Worm (Caenorhabditis elegans) whole organism, L1 larva: ENCODE measurements around the gene tra-2.

Source experiments
- lin-39 ChIP-seq: fragments of 150-350 bp; optimal IDR thresholded peaks from 2 replicates; lab custom pipeline; 2014; ENCODE audit warnings: missing biosample characterization, missing genetic modification reagents, missing genetic modification characterization
- nhr-76 ChIP-seq: sonication (generic microtip); optimal IDR thresholded peaks from 2 replicates; lab custom pipeline; 2017; ENCODE audit warnings: missing biosample characterization, missing genetic modification characterization

DNA sequence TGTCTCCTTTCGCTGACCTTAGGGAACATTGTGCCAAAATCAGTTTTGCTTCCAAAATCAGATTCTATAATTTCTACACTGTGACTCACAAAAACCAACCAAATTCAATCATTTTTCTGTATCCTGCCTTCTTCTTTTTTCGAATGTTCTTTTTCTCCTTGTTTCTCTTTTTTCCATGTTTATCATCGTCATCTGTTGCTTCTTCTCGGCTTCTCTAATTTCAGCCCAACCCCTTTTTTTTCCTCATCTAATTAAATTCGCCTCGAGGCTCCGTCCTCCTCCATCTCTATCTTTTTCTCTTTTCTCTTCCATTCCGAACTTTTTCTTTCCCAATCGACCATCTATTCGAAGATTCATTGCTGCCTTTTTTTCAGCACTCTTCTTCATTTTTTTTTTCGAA, 29.2 kb upstream of the tra-2 start, which contains the start of gene unc-104:
- TF ChIP-seq nhr-76 (tag; lab: Kevin White, UChicago) (no peak), lin-39 (tag; lab: Kevin White, UChicago) (no peak)
